In the genomic region with DNA sequence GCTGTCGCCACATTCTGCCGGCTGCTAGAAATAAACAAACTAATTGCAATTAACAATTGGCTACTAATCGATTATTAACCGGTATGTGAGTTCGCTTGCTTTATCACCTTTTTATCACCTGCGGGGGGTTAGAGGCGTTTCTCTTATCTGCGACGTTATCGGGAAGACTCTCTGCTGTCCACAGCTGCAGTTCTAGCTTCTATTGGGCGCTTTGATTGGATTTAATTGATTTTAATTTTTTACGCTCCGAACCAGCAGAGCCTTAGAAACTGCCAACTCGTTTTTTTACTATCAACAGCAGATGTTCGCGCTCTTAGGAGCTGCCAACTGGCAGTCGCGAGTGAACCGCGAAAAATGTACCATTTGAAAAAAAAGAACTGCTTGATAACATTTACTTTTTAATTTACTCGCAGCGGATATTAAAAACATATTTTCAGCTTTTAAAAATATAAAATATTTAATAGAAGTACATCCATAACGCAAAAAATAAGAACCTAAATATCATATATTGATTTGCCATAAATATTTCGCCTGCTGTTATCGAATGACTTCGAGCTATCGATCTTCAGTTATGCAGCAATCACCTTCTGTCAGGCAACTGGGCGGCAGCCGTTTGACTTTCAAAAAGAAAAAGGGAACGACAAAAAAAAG, we compare ENCODE assay signal across 5 fruit fly cellular contexts.
A peak's percentile ranks its signal among the peaks of the same experiment; 100 is the strongest.
TF ChIP-seq lines count a peak whose summit lies in the region.

A gene (minus strand): TSS at position 300 of the 651 bp plus-strand sequence.

- peak; percentile 27 for TF ChIP-seq CTCF in whole organism, embryonic (GFP tag; optimal IDR thresholded peaks at IDR 0.05; lab: Kevin White, UChicago)

TF ChIP-seq in whole organism, adult, 20 proteins besides CTCF, POLR2A, EP300 and RAD21 (continues in another document):
- TF ChIP-seq tj (GFP tag; optimal IDR thresholded peaks at IDR 0.05; lab: Kevin White, UChicago), result no peak
- no peak for TF ChIP-seq pad (GFP tag; optimal IDR thresholded peaks at IDR 0.05; lab: Kevin White, UChicago)
- no peak for TF ChIP-seq Hr96 (GFP tag; optimal IDR thresholded peaks at IDR 0.05; lab: Kevin White, UChicago)
- TF ChIP-seq cic (GFP tag; optimal IDR thresholded peaks at IDR 0.05; lab: Kevin White, UChicago), result peak; percentile 43
- TF ChIP-seq Clk (GFP tag; optimal IDR thresholded peaks at IDR 0.05; lab: Kevin White, UChicago), result no peak
- no peak for TF ChIP-seq CG7045 (GFP tag; optimal IDR thresholded peaks at IDR 0.05; lab: Kevin White, UChicago)
- no peak for TF ChIP-seq CG5204 (GFP tag; optimal IDR thresholded peaks at IDR 0.05; lab: Kevin White, UChicago)
- TF ChIP-seq CG14711 (tag; optimal IDR thresholded peaks at IDR 0.05; lab: Kevin White, UChicago), result no peak
- no peak for TF ChIP-seq cnc (optimal IDR thresholded peaks at IDR 0.05; lab: Kevin White, UChicago)
- no peak for TF ChIP-seq CG12768 (GFP tag; optimal IDR thresholded peaks at IDR 0.05; lab: Kevin White, UChicago)
- peak; percentile 43 for TF ChIP-seq toe (GFP tag; optimal IDR thresholded peaks at IDR 0.05; lab: Kevin White, UChicago)
- TF ChIP-seq CG7101 (tag; optimal IDR thresholded peaks at IDR 0.05; lab: Kevin White, UChicago), result no peak
- peak; percentile 10 for TF ChIP-seq Mnt (GFP tag; optimal IDR thresholded peaks at IDR 0.05; lab: Kevin White, UChicago)
- no peak for TF ChIP-seq kay (GFP tag; lab: Kevin White, UChicago; ENCODE audit: borderline replicate concordance)
- no peak for TF ChIP-seq ovo (GFP tag; optimal IDR thresholded peaks at IDR 0.05; lab: Kevin White, UChicago)
- TF ChIP-seq CG11617 (GFP tag; optimal IDR thresholded peaks at IDR 0.05; lab: Kevin White, UChicago), result no peak
- no peak for TF ChIP-seq Crg-1 (GFP tag; optimal IDR thresholded peaks at IDR 0.05; lab: Kevin White, UChicago)

TF ChIP-seq in whole organism, embryonic, 481 proteins besides CTCF, POLR2A, EP300 and RAD21 (continues in another document):
- TF ChIP-seq CG7963 (GFP tag; IDR thresholded peaks at IDR 0.05; lab: Robert Waterston, UW; ENCODE audit: partially characterized antibody), result peak; percentile 50; the same call in 1 of the 3 replicates
- no peak for TF ChIP-seq lov (optimal IDR thresholded peaks at IDR 0.05; lab: Kevin White, UChicago)
- TF ChIP-seq lov (GFP tag; IDR thresholded peaks at IDR 0.05; lab: Robert Waterston, UW), result no peak
- TF ChIP-seq HLH54F (GFP tag; optimal IDR thresholded peaks at IDR 0.05; lab: Kevin White, UChicago), result no peak
- TF ChIP-seq CG12071 (GFP tag; optimal IDR thresholded peaks at IDR 0.05; lab: Kevin White, UChicago), result no peak
- TF ChIP-seq CG1024 (GFP tag; IDR thresholded peaks at IDR 0.05; lab: Robert Waterston, UW), result no peak
- peak; percentile 75 for TF ChIP-seq HLH4C (GFP tag; IDR thresholded peaks at IDR 0.05; lab: Robert Waterston, UW; ENCODE audit: partially characterized antibody)
- no peak for TF ChIP-seq CG34422 (GFP tag; IDR thresholded peaks at IDR 0.05; lab: Robert Waterston, UW)
- peak; percentile 44 for TF ChIP-seq CG11504 (tag; optimal IDR thresholded peaks at IDR 0.05; lab: Kevin White, UChicago)
- no peak for TF ChIP-seq Oli (tag; optimal IDR thresholded peaks at IDR 0.05; lab: Kevin White, UChicago)
- no peak for TF ChIP-seq Dfd (GFP tag; optimal IDR thresholded peaks at IDR 0.05; lab: Kevin White, UChicago)
- no peak for TF ChIP-seq CG16815 (GFP tag; optimal IDR thresholded peaks at IDR 0.05; lab: Kevin White, UChicago)
- TF ChIP-seq Lhr (GFP tag; optimal IDR thresholded peaks at IDR 0.05; lab: Kevin White, UChicago), result no peak
- no peak for TF ChIP-seq CG8290 (GFP tag; optimal IDR thresholded peaks at IDR 0.05; lab: Kevin White, UChicago)
- no peak for TF ChIP-seq CG8290 (tag; optimal IDR thresholded peaks at IDR 0.05; lab: Kevin White, UChicago)
- TF ChIP-seq pan (optimal IDR thresholded peaks at IDR 0.05; lab: Kevin White, UChicago), result no peak
- TF ChIP-seq pan (GFP tag; optimal IDR thresholded peaks at IDR 0.05 in 1 of 2, IDR thresholded peaks at IDR 0.05 in 1 of 2), result no peak

TF ChIP-seq in whole organism, prepupa, 60 proteins besides CTCF, POLR2A, EP300 and RAD21:
- TF ChIP-seq CG10631 (GFP tag; optimal IDR thresholded peaks at IDR 0.05; lab: Kevin White, UChicago) (no peak), eg (GFP tag; IDR thresholded peaks at IDR 0.05; lab: Robert Waterston, UW) (no peak), esn (GFP tag; optimal IDR thresholded peaks at IDR 0.05; lab: Kevin White, UChicago) (peak; percentile 6), Eip78C (GFP tag; lab: Kevin White, UChicago) (peak; percentile 49)

TF ChIP-seq in whole organism, pupa, 21 proteins besides CTCF, POLR2A, EP300 and RAD21:
- 0 out of 3 replicates have a peak, but pooled peaks have one; percentile 15 for TF ChIP-seq CG4496 (GFP tag; IDR thresholded peaks at IDR 0.05; lab: Robert Waterston, UW)
- no peak for TF ChIP-seq CG14655 (GFP tag; optimal IDR thresholded peaks at IDR 0.05; lab: Kevin White, UChicago)

TF ChIP-seq in whole organism, wandering third instar larva, 38 proteins besides CTCF, POLR2A, EP300 and RAD21:
- TF ChIP-seq Abd-B (GFP tag; optimal IDR thresholded peaks at IDR 0.05; lab: Kevin White, UChicago), result no peak
- peak; percentile 21 for TF ChIP-seq Vsx2 (GFP tag; optimal IDR thresholded peaks at IDR 0.05; lab: Kevin White, UChicago; ENCODE audit: partially characterized antibody)
- TF ChIP-seq brk (GFP tag; optimal IDR thresholded peaks at IDR 0.05; lab: Kevin White, UChicago), result no peak
- peak; percentile 19 for TF ChIP-seq Myc (optimal IDR thresholded peaks at IDR 0.05; lab: Kevin White, UChicago)
- no peak for TF ChIP-seq Hnf4 (GFP tag; optimal IDR thresholded peaks at IDR 0.05; lab: Kevin White, UChicago)
- no peak for TF ChIP-seq sv (GFP tag; optimal IDR thresholded peaks at IDR 0.05; lab: Kevin White, UChicago)
- peak in 1 of 2 experiments; percentile 28 for TF ChIP-seq dl (GFP tag; optimal IDR thresholded peaks at IDR 0.05; lab: Kevin White, UChicago; ENCODE audit: insufficient read depth in 1 of 2, partially characterized antibody in 2 of 2)
- TF ChIP-seq GATAd (GFP tag; optimal IDR thresholded peaks at IDR 0.05; lab: Kevin White, UChicago), result no peak
- peak; percentile 84 for TF ChIP-seq Dif (GFP tag; optimal IDR thresholded peaks at IDR 0.05; lab: Kevin White, UChicago; ENCODE audit: partially characterized antibody)
